Worm (Caenorhabditis elegans) whole organism, late embryonic: Measurements from ENCODE around the gene F52H2.3.
A peak's percentile ranks its signal among the peaks of the same experiment; 100 is the strongest.

Experiments
- K02D7.2 ChIP-seq: sonication (generic microtip); optimal IDR thresholded peaks from 2 replicates; lab custom pipeline; 2017; ENCODE audit warnings: mild to moderate bottlenecking, missing genetic modification characterization, missing compliant biosample characterization
- K09A11.1 ChIP-seq: sonication (generic microtip); optimal IDR thresholded peaks from 2 replicates; lab custom pipeline; 2017; ENCODE audit warnings: antibody characterized with exemption, mild to moderate bottlenecking, missing genetic modification characterization, missing compliant biosample characterization; ENCODE audit not compliant: insufficient read depth
- T23F11.4 ChIP-seq: fragments of 200-800 bp; sonication (Bioruptor generic); optimal IDR thresholded peaks from 2 replicates; lab custom pipeline; 2018; ENCODE audit warnings: mild to moderate bottlenecking, missing genetic modification characterization, missing compliant biosample characterization
- ama-1 ChIP-seq: fragments of 150-350 bp; optimal IDR thresholded peaks from 2 replicates; lab custom pipeline; 2014
- ceh-14 ChIP-seq: sonication (generic microtip); optimal IDR thresholded peaks from 2 replicates; lab custom pipeline; 2016; ENCODE audit warnings: missing genotype, missing genetic modification characterization, missing compliant biosample characterization
- ceh-19 ChIP-seq: fragments of 200-800 bp; sonication (Bioruptor generic); optimal IDR thresholded peaks from 2 replicates; lab custom pipeline; 2018; ENCODE audit warnings: mild to moderate bottlenecking, missing genetic modification characterization, missing compliant biosample characterization
- ceh-2 ChIP-seq: sonication (generic microtip); optimal IDR thresholded peaks from 2 replicates; lab custom pipeline; 2016; ENCODE audit warnings: missing genotype, missing genetic modification characterization, missing compliant biosample characterization
- ceh-30 ChIP-seq: fragments of 150-350 bp; optimal IDR thresholded peaks from 2 replicates; lab custom pipeline; 2014; ENCODE audit warnings: missing biosample characterization, missing genetic modification characterization
- ceh-31 ChIP-seq: sonication (generic microtip); optimal IDR thresholded peaks from 2 replicates; lab custom pipeline; 2016; ENCODE audit warnings: missing genetic modification characterization, missing compliant biosample characterization
- ceh-34 ChIP-seq: sonication (generic microtip); optimal IDR thresholded peaks from 2 replicates; lab custom pipeline; 2016; ENCODE audit warnings: mild to moderate bottlenecking, missing genetic modification characterization, missing compliant biosample characterization
- ceh-45 ChIP-seq: fragments of 200-800 bp; sonication (Bioruptor generic); IDR thresholded peaks from 2 replicates; pipeline ENCODE4 v1.3.6; 2022; ENCODE audit warnings: missing genetic modification reagents, missing genetic modification characterization, missing compliant biosample characterization
- ceh-6 ChIP-seq: fragments of 200-800 bp; sonication (Bioruptor generic); optimal IDR thresholded peaks from 2 replicates; lab custom pipeline; 2018; ENCODE audit warnings: mild to moderate bottlenecking, missing genetic modification characterization, missing compliant biosample characterization
- dmd-4 ChIP-seq: sonication (generic microtip); optimal IDR thresholded peaks from 2 replicates; lab custom pipeline; 2016; ENCODE audit warnings: borderline replicate concordance, missing genetic modification characterization, missing compliant biosample characterization
- dve-1 ChIP-seq: sonication (generic microtip); optimal IDR thresholded peaks from 2 replicates; lab custom pipeline; 2017; ENCODE audit warnings: antibody characterized with exemption, mild to moderate bottlenecking, missing genetic modification characterization, missing compliant biosample characterization
- ets-4 ChIP-seq: sonication (generic microtip); optimal IDR thresholded peaks from 2 replicates; lab custom pipeline; 2016; ENCODE audit warnings: missing genetic modification characterization, missing compliant biosample characterization
- eyg-1 ChIP-seq: sonication (generic microtip); optimal IDR thresholded peaks from 2 replicates; lab custom pipeline; 2016; ENCODE audit warnings: missing genotype, missing genetic modification characterization, missing compliant biosample characterization
- fkh-10 ChIP-seq: fragments of 150-350 bp; optimal IDR thresholded peaks from 2 replicates; lab custom pipeline; 2014; ENCODE audit warnings: missing biosample characterization, missing genetic modification reagents, missing genetic modification characterization
- hlh-30 ChIP-seq: sonication (generic microtip); optimal IDR thresholded peaks from 2 replicates; lab custom pipeline; 2017; ENCODE audit warnings: antibody characterized with exemption, missing genetic modification characterization, missing compliant biosample characterization; ENCODE audit not compliant: insufficient read depth
- lim-6 ChIP-seq: sonication (generic microtip); optimal IDR thresholded peaks from 2 replicates; lab custom pipeline; 2016; ENCODE audit warnings: missing genetic modification characterization, missing compliant biosample characterization
- nhr-11 ChIP-seq: fragments of 150-350 bp; optimal IDR thresholded peaks from 2 replicates; lab custom pipeline; 2014; ENCODE audit warnings: missing biosample characterization, missing genetic modification characterization
- nhr-232 ChIP-seq: sonication (generic microtip); optimal IDR thresholded peaks from 2 replicates; lab custom pipeline; 2016; ENCODE audit warnings: missing genetic modification characterization, missing compliant biosample characterization
- odd-2 ChIP-seq: sonication (generic microtip); optimal IDR thresholded peaks from 2 replicates; lab custom pipeline; 2017; ENCODE audit warnings: antibody characterized with exemption, mild to moderate bottlenecking, missing genetic modification characterization, missing compliant biosample characterization
- pag-3 ChIP-seq: sonication (generic microtip); optimal IDR thresholded peaks from 2 replicates; lab custom pipeline; 2016; ENCODE audit warnings: missing compliant biosample characterization, missing genetic modification characterization, borderline replicate concordance
- pros-1 ChIP-seq: fragments of 150-350 bp; optimal IDR thresholded peaks from 2 replicates; lab custom pipeline; 2014; ENCODE audit warnings: missing biosample characterization, missing genetic modification reagents, missing genetic modification characterization
- ref-2 ChIP-seq: sonication (generic microtip); optimal IDR thresholded peaks from 2 replicates; lab custom pipeline; 2016; ENCODE audit warnings: missing genetic modification characterization, missing compliant biosample characterization
- rnt-1 ChIP-seq: sonication (generic microtip); optimal IDR thresholded peaks from 2 replicates; lab custom pipeline; 2016; ENCODE audit warnings: missing genetic modification characterization, missing compliant biosample characterization
- sox-4 ChIP-seq: sonication (generic microtip); optimal IDR thresholded peaks from 2 replicates; lab custom pipeline; 2017; ENCODE audit warnings: mild to moderate bottlenecking, missing genetic modification characterization, inconsistent platforms, missing compliant biosample characterization
- unc-3 ChIP-seq, 2 experiments: fragments of 200-800 bp in 1 of 2; sonication (Bioruptor generic) in 1 of 2; sonication (generic microtip) in 1 of 2; conservative IDR thresholded peaks in 1 of 2; optimal IDR thresholded peaks in 1 of 2; 2 replicates each; pipeline versions ENCODE4 v1.3.6 to Lab custom; 2016 to 2022; ENCODE audit warnings: missing compliant biosample characterization in 2 of 2, missing genetic modification characterization in 2 of 2, missing genetic modification reagents in 1 of 2
- unc-42 ChIP-seq: sonication (generic microtip); optimal IDR thresholded peaks from 2 replicates; lab custom pipeline; 2016; ENCODE audit warnings: missing genotype, missing genetic modification characterization, missing compliant biosample characterization
- unc-55 ChIP-seq: sonication (generic microtip); optimal IDR thresholded peaks from 2 replicates; lab custom pipeline; 2017; ENCODE audit warnings: missing biosample characterization, missing genetic modification reagents, missing genetic modification characterization
- unc-86 ChIP-seq: sonication (generic microtip); optimal IDR thresholded peaks from 2 replicates; lab custom pipeline; 2016; ENCODE audit warnings: missing genetic modification characterization, missing compliant biosample characterization
- zip-5 ChIP-seq: sonication (generic microtip); optimal IDR thresholded peaks from 2 replicates; lab custom pipeline; 2016; ENCODE audit warnings: missing genetic modification characterization, missing compliant biosample characterization
- ztf-16 ChIP-seq: sonication (generic microtip); optimal IDR thresholded peaks from 2 replicates; lab custom pipeline; 2017; ENCODE audit warnings: missing genetic modification characterization, missing compliant biosample characterization

The F52H2.3 gene

DNA sequence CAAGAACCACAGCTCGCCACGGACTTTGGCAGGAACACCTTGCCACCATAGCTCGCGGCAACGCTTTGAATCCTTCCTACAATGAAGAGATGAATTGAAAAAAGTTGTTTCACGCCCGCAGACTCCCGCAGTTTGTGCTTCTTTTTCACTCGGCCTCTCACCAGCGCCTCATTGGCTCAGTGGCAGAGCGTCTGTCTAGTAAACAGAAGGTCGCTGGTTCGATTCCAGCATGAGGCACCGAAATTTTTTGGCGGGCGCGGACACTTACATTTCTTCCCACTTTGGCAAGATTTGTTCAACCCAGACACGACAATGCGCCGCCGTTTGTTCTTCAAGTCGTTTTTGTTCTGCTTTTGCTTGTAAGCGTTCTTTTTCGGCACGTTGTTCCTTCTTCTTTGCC lies 13.0 kb downstream of the F52H2.3 start (continued):
- no peak for TF ChIP-seq nhr-232 (tag; lab: Kevin White, UChicago)
- no peak for TF ChIP-seq unc-86
- no peak for TF ChIP-seq unc-42 (tag; lab: Kevin White, UChicago)
- peak; percentile 7 for TF ChIP-seq ceh-31 (tag; lab: Kevin White, UChicago)
- TF ChIP-seq ztf-16 (tag; lab: Kevin White, UChicago), result no peak

DNA sequence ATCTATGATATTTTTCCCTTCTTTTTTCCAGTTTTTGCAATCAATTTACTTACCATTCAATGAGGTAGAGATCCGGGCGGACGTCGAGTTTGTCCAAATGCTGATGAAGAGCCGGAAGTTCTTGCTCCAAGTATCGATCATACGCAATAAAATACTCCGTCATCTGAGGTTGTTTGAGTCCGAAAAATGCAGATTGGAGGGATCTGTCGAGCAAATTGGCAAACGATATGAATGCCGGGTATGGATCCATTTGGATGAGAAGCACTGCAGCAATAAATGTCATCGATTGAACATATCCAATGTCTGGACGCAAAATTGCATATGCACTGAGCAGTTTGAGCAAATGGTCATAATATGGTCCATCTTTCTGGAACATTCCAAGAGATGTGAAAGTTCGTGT lies 13.7 kb downstream of the F52H2.3 start:
- no peak for TF ChIP-seq eyg-1 (tag; lab: Kevin White, UChicago)
- no peak for TF ChIP-seq ceh-6
- TF ChIP-seq ama-1 (lab: Kevin White, UChicago), result no peak
- no peak for TF ChIP-seq pag-3 (tag; lab: Kevin White, UChicago)

DNA sequence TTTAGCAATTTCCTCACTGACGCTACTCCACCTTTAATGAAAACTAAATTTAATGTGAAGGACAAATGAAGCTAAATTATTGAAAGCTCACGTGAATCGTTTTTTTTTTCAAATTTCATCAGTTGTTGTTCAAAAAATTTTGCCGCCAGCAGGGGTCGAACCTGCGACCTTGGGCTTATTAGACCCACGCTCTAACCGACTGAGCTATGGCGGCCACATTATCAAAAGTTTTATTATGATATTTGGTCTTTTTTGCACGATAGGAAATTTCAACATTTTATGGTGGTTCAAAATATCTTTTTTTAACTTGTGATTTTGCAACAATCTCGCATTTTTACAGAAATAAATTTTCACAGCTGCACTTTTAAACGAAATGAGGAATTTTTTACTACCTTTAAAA lies 14.8 kb downstream of the F52H2.3 start:
- TF ChIP-seq sox-4 (tag; lab: Kevin White, UChicago) (no peak), ceh-34 (tag; lab: Kevin White, UChicago) (no peak), T23F11.4 (GFP tag; lab: Kevin White, UChicago) (no peak), odd-2 (no peak), dmd-4 (tag; lab: Kevin White, UChicago) (no peak)

DNA sequence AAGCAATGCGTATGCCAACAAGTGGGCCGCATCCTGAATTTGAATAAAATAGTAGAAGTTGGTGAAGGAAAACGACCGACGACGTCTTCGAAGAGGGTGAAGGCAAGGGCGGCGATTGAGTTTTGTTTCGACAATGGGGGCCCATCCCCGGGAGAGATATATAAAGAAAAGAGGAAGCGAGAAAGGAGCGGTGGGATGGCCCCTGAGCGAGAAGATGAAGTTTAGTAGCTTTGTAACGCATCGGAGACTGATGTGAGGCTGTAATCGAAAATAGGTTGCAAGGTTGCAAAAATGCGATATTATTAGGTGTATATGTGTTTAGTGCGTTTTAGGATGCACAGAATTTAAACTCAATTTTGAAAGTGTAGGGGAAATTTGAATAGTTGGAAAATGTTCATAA lies 18.2 kb downstream of the F52H2.3 start:
- TF ChIP-seq unc-42 (tag; lab: Kevin White, UChicago) (peak; percentile 68), fkh-10 (GFP tag; lab: Kevin White, UChicago) (no peak)

DNA sequence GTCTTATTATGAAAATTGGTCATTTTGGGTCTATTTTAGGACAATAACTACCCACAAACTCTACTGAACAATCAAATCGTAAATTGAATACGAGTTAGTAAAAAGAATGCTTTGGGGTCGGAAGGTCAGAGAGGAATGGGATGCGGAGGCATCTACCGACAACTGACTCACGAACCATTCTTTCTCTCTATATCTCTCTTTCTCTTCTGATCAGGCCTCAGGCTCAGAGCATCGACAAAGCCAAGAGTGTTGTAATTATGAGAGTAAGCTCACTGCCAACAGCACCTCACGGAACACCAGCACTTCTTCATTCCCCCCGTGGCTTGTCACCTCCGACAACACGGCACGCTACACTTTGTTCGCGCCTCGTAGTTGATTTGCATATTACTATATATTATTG lies 20.4 kb downstream of the F52H2.3 start:
- peak; percentile 36 for TF ChIP-seq rnt-1 (tag; lab: Kevin White, UChicago)
- TF ChIP-seq ceh-14 (tag; lab: Kevin White, UChicago), result no peak
- peak; percentile 43 for TF ChIP-seq unc-55

DNA sequence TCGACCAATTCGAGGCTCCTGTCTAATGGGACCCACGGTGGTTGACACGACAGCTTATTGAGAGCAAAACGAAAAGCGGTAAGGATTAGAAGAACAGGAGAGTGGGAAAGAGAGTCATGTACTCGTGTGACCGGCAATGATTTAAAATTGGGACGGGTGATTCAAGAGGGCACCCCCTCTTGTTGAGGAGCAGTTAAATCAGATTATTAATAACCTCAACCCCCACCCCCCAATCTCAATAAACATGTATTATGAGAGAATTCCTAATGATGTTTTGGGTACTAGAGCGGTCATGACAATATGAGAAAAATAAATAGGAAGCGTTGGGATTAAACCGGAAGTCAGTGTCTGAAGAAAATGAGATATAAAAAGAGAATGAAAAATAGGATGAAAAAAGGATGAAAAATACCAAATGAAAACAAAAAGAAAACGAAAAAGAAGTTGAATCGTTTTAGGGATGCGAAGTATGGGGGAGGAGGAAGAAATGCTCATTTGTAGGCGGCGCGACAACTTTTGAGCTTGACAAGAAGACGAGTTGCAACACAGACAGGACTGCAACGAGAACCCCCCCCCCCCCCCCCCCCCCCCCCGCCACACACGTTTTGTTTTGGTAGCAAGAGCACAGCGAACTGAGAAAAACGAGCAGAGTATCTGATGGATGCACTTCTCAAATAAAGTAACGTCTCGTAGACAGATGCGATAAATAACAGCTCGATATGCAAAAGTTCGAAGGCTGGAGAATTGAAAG lies 23.7 kb downstream of the F52H2.3 start:
- no peak for TF ChIP-seq ceh-19
- peak; percentile 60 for TF ChIP-seq unc-42 (tag; lab: Kevin White, UChicago)
- TF ChIP-seq, all 69 proteins: peak for 1

DNA sequence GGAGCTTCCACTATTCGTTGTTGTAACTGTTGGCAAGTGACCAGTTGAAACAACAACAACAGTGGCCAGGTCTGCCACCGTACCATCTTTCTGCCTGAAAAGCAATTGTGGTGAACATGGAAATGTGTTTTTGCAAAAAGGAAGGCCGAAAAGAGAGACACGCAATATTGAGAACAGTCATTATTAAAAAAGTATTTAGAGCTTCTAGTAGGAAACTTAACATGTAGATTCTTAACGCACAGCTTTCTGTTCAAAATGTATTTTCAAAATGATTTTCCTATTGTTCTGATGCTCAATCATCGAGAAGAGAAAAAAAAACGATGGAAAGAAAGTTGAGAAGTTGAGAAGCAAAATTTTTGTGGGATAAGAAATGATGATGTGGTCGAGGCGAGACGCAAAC lies 25.6 kb downstream of the F52H2.3 start, which contains the start of gene syg-1:
TSS of gene syg-1 (minus strand) at position 101 of the 400 bp plus-strand sequence.
- TF ChIP-seq pros-1 (tag; lab: Kevin White, UChicago) (no peak), ets-4 (tag; lab: Kevin White, UChicago) (no peak), lim-6 (tag; lab: Kevin White, UChicago) (no peak), K02D7.2 (tag; lab: Kevin White, UChicago) (no peak), ceh-45 (no peak), ref-2 (tag; lab: Kevin White, UChicago) (no peak), unc-3 (GFP tag; conservative IDR thresholded peaks at IDR 0.05; lab: Robert Waterston, UW) (no peak), unc-3 (tag; optimal IDR thresholded peaks at IDR 0.05; lab: Kevin White, UChicago) (no peak), ceh-34 (tag; lab: Kevin White, UChicago) (no peak), ceh-30 (tag; lab: Kevin White, UChicago) (no peak), sox-4 (tag; lab: Kevin White, UChicago) (no peak), hlh-30 (tag; lab: Kevin White, UChicago) (no peak), K09A11.1 (tag; lab: Kevin White, UChicago) (no peak), dve-1 (tag; lab: Kevin White, UChicago) (no peak), eyg-1 (tag; lab: Kevin White, UChicago) (no peak), nhr-11 (no peak), unc-55 (no peak), zip-5 (tag; lab: Kevin White, UChicago) (no peak), ceh-19 (no peak), ceh-2 (tag; lab: Kevin White, UChicago) (no peak), ceh-31 (tag; lab: Kevin White, UChicago) (no peak)
